Worm (Caenorhabditis elegans) whole organism, L4 larva: ENCODE data around the gene T01H3.2.
A peak's percentile ranks its signal among the peaks of the same experiment; 100 is the strongest.

ENCODE experiments used
- D1046.2 ChIP-seq: fragments of 200-800 bp; sonication (Bioruptor generic); IDR thresholded peaks from 2 replicates; pipeline ENCODE4 v1.3.6; 2022; ENCODE audit warnings: missing genetic modification characterization, missing compliant biosample characterization
- F10B5.3 ChIP-seq: sonication (generic microtip); optimal IDR thresholded peaks from 2 replicates; lab custom pipeline; 2016; ENCODE audit warnings: mild to moderate bottlenecking, missing genetic modification characterization, missing compliant biosample characterization
- F49E8.2 ChIP-seq: sonication (generic microtip); optimal IDR thresholded peaks from 2 replicates; lab custom pipeline; 2016; ENCODE audit warnings: missing compliant biosample characterization, mild to moderate bottlenecking, missing genetic modification characterization, borderline replicate concordance
- T20F7.1 ChIP-seq: fragments of 200-800 bp; sonication (Bioruptor generic); optimal IDR thresholded peaks from 2 replicates; lab custom pipeline; 2018; ENCODE audit warnings: mild to moderate bottlenecking, missing genetic modification characterization, missing compliant biosample characterization
- T26A8.4 ChIP-seq: fragments of 200-800 bp; sonication (Bioruptor generic); IDR thresholded peaks from 2 replicates; pipeline ENCODE4 v1.3.6; 2022; ENCODE audit warnings: missing genetic modification characterization, missing compliant biosample characterization
- Y105C5A.15 ChIP-seq: fragments of 200-800 bp; sonication (Bioruptor generic); IDR thresholded peaks from 2 replicates; pipeline ENCODE4 v1.3.6; 2022; ENCODE audit warnings: missing genetic modification characterization, missing compliant biosample characterization
- Y5F2A.4 ChIP-seq: fragments of 200-800 bp; sonication (Bioruptor generic); optimal IDR thresholded peaks from 2 replicates; lab custom pipeline; 2018; ENCODE audit warnings: mild to moderate bottlenecking, missing genetic modification characterization, missing compliant biosample characterization
- Y75B8A.6 ChIP-seq: fragments of 200-800 bp; sonication (Bioruptor generic); IDR thresholded peaks from 2 replicates; pipeline ENCODE4 v1.3.6; 2022; ENCODE audit warnings: missing genetic modification reagents, missing genetic modification characterization, missing compliant biosample characterization
- aha-1 ChIP-seq: fragments of 150-350 bp; peaks from one replicate; lab custom pipeline; 2014; ENCODE audit warnings: missing biosample characterization, missing genetic modification characterization
- attf-4 ChIP-seq: sonication (generic microtip); optimal IDR thresholded peaks from 3 replicates; lab custom pipeline; 2017; ENCODE audit warnings: missing biosample characterization, missing genetic modification characterization
- ces-1 ChIP-seq: fragments of 150-350 bp; sonication (generic microtip); optimal IDR thresholded peaks from 4 replicates; lab custom pipeline; 2014; ENCODE audit warnings: missing biosample characterization, missing genetic modification reagents, missing genetic modification characterization
- cey-2 ChIP-seq: sonication (generic microtip); optimal IDR thresholded peaks from 3 replicates; lab custom pipeline; 2017; ENCODE audit warnings: missing genetic modification characterization, mild to moderate bottlenecking, missing compliant biosample characterization, antibody characterized with exemption, borderline replicate concordance; ENCODE audit not compliant: insufficient read depth
- ctbp-1 ChIP-seq: fragments of 200-800 bp; sonication (Bioruptor generic); IDR thresholded peaks from 2 replicates; pipeline ENCODE4 v1.3.6; 2022; ENCODE audit warnings: missing genetic modification reagents, missing genetic modification characterization, missing compliant biosample characterization
- daf-16 ChIP-seq, 3 experiments: sonication (generic microtip); optimal IDR thresholded peaks; 2 replicates each; lab custom pipeline; 2016 to 2017; ENCODE audit warnings: missing genetic modification characterization in 3 of 3, missing genetic modification reagents in 3 of 3, mild to moderate bottlenecking in 2 of 3, missing compliant biosample characterization in 2 of 3, missing biosample characterization in 1 of 3, moderate library complexity in 1 of 3
- dmd-6 ChIP-seq: fragments of 200-800 bp; sonication (Bioruptor generic); IDR thresholded peaks from 2 replicates; pipeline ENCODE4 v1.3.6; 2022; ENCODE audit warnings: missing genetic modification reagents, missing genetic modification characterization, missing compliant biosample characterization
- duxl-1 ChIP-seq: sonication (generic microtip); optimal IDR thresholded peaks from 2 replicates; lab custom pipeline; 2016; ENCODE audit warnings: mild to moderate bottlenecking, missing genetic modification characterization, moderate library complexity, missing compliant biosample characterization; ENCODE audit not compliant: poor library complexity
- dve-1 ChIP-seq: sonication (generic microtip); optimal IDR thresholded peaks from 2 replicates; lab custom pipeline; 2017; ENCODE audit warnings: antibody characterized with exemption, mild to moderate bottlenecking, missing genetic modification characterization, missing compliant biosample characterization; ENCODE audit not compliant: insufficient read depth
- egl-27 ChIP-seq: sonication (generic microtip); optimal IDR thresholded peaks from 3 replicates; lab custom pipeline; 2017; ENCODE audit warnings: missing biosample characterization, missing genetic modification reagents, missing genetic modification characterization
- hlh-11 ChIP-seq: fragments of 200-800 bp; sonication (Bioruptor generic); optimal IDR thresholded peaks from 2 replicates; lab custom pipeline; 2018; ENCODE audit warnings: mild to moderate bottlenecking, missing genetic modification characterization, missing compliant biosample characterization
- hlh-30 ChIP-seq: sonication (generic microtip); optimal IDR thresholded peaks from 2 replicates; lab custom pipeline; 2017; ENCODE audit warnings: antibody characterized with exemption, mild to moderate bottlenecking, missing genetic modification characterization, missing compliant biosample characterization; ENCODE audit not compliant: insufficient read depth
- hmg-1.1 ChIP-seq: fragments of 200-800 bp; sonication (Bioruptor generic); IDR thresholded peaks from 2 replicates; pipeline ENCODE4 v1.3.6; 2022; ENCODE audit warnings: missing genetic modification reagents, missing genetic modification characterization, missing compliant biosample characterization
- lin-38 ChIP-seq: fragments of 200-800 bp; sonication (Bioruptor generic); IDR thresholded peaks from 2 replicates; pipeline ENCODE4 v1.3.6; 2022; ENCODE audit warnings: missing genetic modification reagents, missing genetic modification characterization, missing compliant biosample characterization
- lsy-2 ChIP-seq, 2 experiments: fragments of 150-350 bp in 1 of 2; sonication (generic microtip) in 1 of 2; optimal IDR thresholded peaks; 2 replicates each; lab custom pipeline; 2014 to 2017; ENCODE audit warnings: missing biosample characterization in 2 of 2, missing genetic modification characterization in 2 of 2
- mep-1 ChIP-seq: fragments of 150-350 bp; sonication (generic microtip); optimal IDR thresholded peaks from 3 replicates; lab custom pipeline; 2014; ENCODE audit warnings: missing biosample characterization, missing genetic modification characterization
- nhr-237 ChIP-seq: sonication (generic microtip); optimal IDR thresholded peaks from 2 replicates; lab custom pipeline; 2017; ENCODE audit warnings: missing biosample characterization, missing genetic modification characterization
- nhr-28 ChIP-seq: fragments of 150-350 bp; optimal IDR thresholded peaks from 2 replicates; lab custom pipeline; 2014; ENCODE audit warnings: missing biosample characterization, missing genetic modification characterization
- nhr-41 ChIP-seq: fragments of 200-800 bp; sonication (Bioruptor generic); IDR thresholded peaks from 2 replicates; pipeline ENCODE4 v1.3.6; 2022; ENCODE audit warnings: missing genetic modification reagents, missing genetic modification characterization, missing compliant biosample characterization
- nhr-42 ChIP-seq: fragments of 200-800 bp; sonication (Bioruptor generic); IDR thresholded peaks from 2 replicates; pipeline ENCODE4 v1.3.6; 2022; ENCODE audit warnings: missing genetic modification characterization, missing compliant biosample characterization
- nhr-77 ChIP-seq: fragments of 150-350 bp; optimal IDR thresholded peaks from 2 replicates; lab custom pipeline; 2014; ENCODE audit warnings: missing biosample characterization, missing genetic modification characterization
- php-3 ChIP-seq: fragments of 200-800 bp; sonication (Bioruptor generic); IDR thresholded peaks from 2 replicates; pipeline ENCODE4 v1.3.6; 2022; ENCODE audit warnings: missing genetic modification reagents, missing genetic modification characterization, missing compliant biosample characterization
- pqm-1 ChIP-seq: sonication (generic microtip); optimal IDR thresholded peaks from 2 replicates; lab custom pipeline; 2017; ENCODE audit warnings: missing biosample characterization, missing genetic modification characterization
- snpc-4 ChIP-seq: fragments of 150-350 bp; optimal IDR thresholded peaks from 2 replicates; lab custom pipeline; 2014; ENCODE audit warnings: missing biosample characterization, missing genetic modification characterization
- tag-97 ChIP-seq: fragments of 200-800 bp; sonication (Bioruptor generic); IDR thresholded peaks from 2 replicates; pipeline ENCODE4 v1.3.6; 2022; ENCODE audit warnings: missing genetic modification characterization, missing compliant biosample characterization
- unc-39 ChIP-seq: sonication (generic microtip); optimal IDR thresholded peaks from 2 replicates; lab custom pipeline; 2017; ENCODE audit warnings: missing biosample characterization, missing genetic modification characterization
- zfp-2 ChIP-seq: sonication (generic microtip); optimal IDR thresholded peaks from 2 replicates; lab custom pipeline; 2016; ENCODE audit warnings: mild to moderate bottlenecking, missing genetic modification characterization, missing compliant biosample characterization

The T01H3.2 gene

DNA sequence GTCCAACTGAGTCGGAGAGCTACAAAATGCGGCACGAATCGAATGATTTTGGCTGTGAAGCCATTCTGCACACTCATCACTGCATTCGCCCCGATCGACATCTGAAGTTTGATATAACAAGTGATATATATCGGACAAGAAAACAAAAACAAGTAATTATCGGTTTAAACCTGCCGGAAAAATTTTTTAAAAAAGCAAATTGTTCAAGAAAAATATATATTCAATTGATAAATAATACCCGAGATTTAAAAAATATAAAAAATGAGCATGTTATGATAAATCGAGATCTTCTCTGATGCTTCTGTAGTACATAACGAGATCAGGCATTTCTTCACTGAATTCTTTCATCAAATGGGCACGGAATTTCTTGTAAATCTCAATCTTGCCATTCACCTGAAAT is 24.1 kb downstream of the T01H3.2 start, which contains the start of gene T09A5.5:
Gene T09A5.5 (minus strand): TSS at position 101 of the 400 bp plus-strand sequence.
- TF ChIP-seq snpc-4 (tag; lab: Kevin White, UChicago) (no peak), T26A8.4 (GFP tag; lab: Robert Waterston, UW) (no peak), ctbp-1 (no peak), nhr-42 (GFP tag; lab: Robert Waterston, UW) (no peak), lin-38 (GFP tag; lab: Robert Waterston, UW) (no peak), F49E8.2 (tag; lab: Kevin White, UChicago) (no peak), duxl-1 (tag; lab: Kevin White, UChicago) (no peak), Y5F2A.4 (GFP tag; lab: Kevin White, UChicago) (no peak), attf-4 (tag; lab: Kevin White, UChicago) (no peak), Y105C5A.15 (GFP tag; lab: Robert Waterston, UW) (no peak), aha-1 (no peak), nhr-77 (tag; lab: Kevin White, UChicago) (no peak), ces-1 (no peak), pqm-1 (tag; lab: Kevin White, UChicago) (no peak), D1046.2 (GFP tag; lab: Robert Waterston, UW) (no peak), unc-39 (tag; lab: Kevin White, UChicago) (no peak), tag-97 (GFP tag; lab: Robert Waterston, UW) (no peak), nhr-41 (GFP tag; lab: Robert Waterston, UW) (no peak), T20F7.1 (GFP tag; lab: Kevin White, UChicago) (no peak), dmd-6 (GFP tag; lab: Robert Waterston, UW) (no peak)
- TF ChIP-seq, all 104 proteins: peak for 0

DNA sequence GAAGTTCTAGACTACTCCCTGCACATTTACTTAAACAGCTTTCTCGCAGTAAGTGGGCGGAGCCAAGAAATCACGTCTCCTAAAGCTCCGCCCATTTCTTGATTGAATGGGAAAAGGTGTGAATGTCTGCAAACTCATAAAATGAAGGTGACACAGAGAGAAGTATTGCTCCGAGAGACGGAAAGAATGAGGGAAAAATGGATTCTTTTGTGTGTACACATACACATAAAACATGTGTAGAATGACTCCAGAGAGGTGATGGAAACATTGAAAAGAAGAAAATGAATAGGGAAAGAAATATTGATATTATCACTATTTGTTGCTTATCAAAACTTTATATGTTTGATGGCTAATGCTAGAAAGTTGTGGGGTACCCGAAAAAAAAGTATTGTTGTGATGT is 26.3 kb downstream of the T01H3.2 start:
- TF ChIP-seq daf-16 (GFP tag; optimal IDR thresholded peaks at IDR 0.05; lab: Kevin White, UChicago) (no peak), daf-16 (tag; optimal IDR thresholded peaks at IDR 0.05; lab: Kevin White, UChicago) (peak; percentile 51), mep-1 (tag; lab: Kevin White, UChicago) (peak; percentile 6), nhr-237 (tag; lab: Kevin White, UChicago) (no peak), tag-97 (GFP tag; lab: Robert Waterston, UW) (no peak), hmg-1.1 (GFP tag; lab: Robert Waterston, UW) (0 out of 2 replicates have a peak, but pooled peaks have one; percentile 37), hlh-11 (tag; lab: Kevin White, UChicago) (no peak), cey-2 (tag; lab: Kevin White, UChicago) (no peak), Y75B8A.6 (GFP tag; lab: Robert Waterston, UW) (no peak), pqm-1 (tag; lab: Kevin White, UChicago) (peak; percentile 73), hlh-30 (tag; lab: Kevin White, UChicago) (peak; percentile 9), php-3 (GFP tag; lab: Robert Waterston, UW) (peak; percentile 44; the same call in 1 of the 2 replicates), nhr-28 (peak; percentile 58), dve-1 (tag; lab: Kevin White, UChicago) (peak; percentile 60), egl-27 (tag; lab: Kevin White, UChicago) (no peak)

- TF ChIP-seq lsy-2 (tag; optimal IDR thresholded peaks at IDR 0.05; lab: Kevin White, UChicago) (peak in 1 of 2 experiments; percentile 1), F10B5.3 (tag; lab: Kevin White, UChicago) (no peak), php-3 (GFP tag; lab: Robert Waterston, UW) (peak; percentile 84), zfp-2 (tag; lab: Kevin White, UChicago) (no peak)
Measured at ce11 chrII:7850575-7850974, 27.2 kb downstream of the T01H3.2 start.
